Fruit fly (Drosophila melanogaster) whole organism, prepupa: ENCODE results near the gene CG3036.
A peak's percentile ranks its signal among the peaks of the same experiment; 100 is the strongest.

Experiments
- Blimp-1 ChIP-seq: fragments of 200-800 bp; sonication (Bioruptor generic); optimal IDR thresholded peaks from 3 replicates; lab custom pipeline; 2017; ENCODE audit warnings: missing biosample characterization, missing genetic modification characterization, mild to moderate bottlenecking, moderate library complexity, missing genetic modification reagents
- CG10631 ChIP-seq: fragments of 200-800 bp; sonication (Bioruptor generic); optimal IDR thresholded peaks from 2 replicates; lab custom pipeline; 2016; ENCODE audit warnings: missing biosample characterization, missing genetic modification characterization
- CG10669 ChIP-seq: fragments of 200-800 bp; sonication (Bioruptor generic); optimal IDR thresholded peaks from 3 replicates; lab custom pipeline; 2018; ENCODE audit warnings: missing biosample characterization, mild to moderate bottlenecking, missing genetic modification characterization, moderate library complexity
- CG11902 ChIP-seq: fragments of 200-800 bp; sonication (Bioruptor generic); optimal IDR thresholded peaks from 3 replicates; lab custom pipeline; 2016; ENCODE audit warnings: missing biosample characterization, missing genetic modification characterization
- CG15336 ChIP-seq: fragments of 200-800 bp; sonication (Bioruptor generic); IDR thresholded peaks from 2 replicates; pipeline ENCODE4 v1.3.6; 2022; ENCODE audit warnings: missing biosample characterization, missing genetic modification characterization
- CG1621 ChIP-seq: fragments of 200-800 bp; sonication (Bioruptor generic); optimal IDR thresholded peaks from 3 replicates; lab custom pipeline; 2018; ENCODE audit warnings: missing biosample characterization, mild to moderate bottlenecking, missing genetic modification characterization
- CG16779 ChIP-seq: fragments of 200-800 bp; sonication (Bioruptor generic); optimal IDR thresholded peaks from 3 replicates; lab custom pipeline; 2017; ENCODE audit warnings: missing biosample characterization, mild to moderate bottlenecking, missing genetic modification characterization
- CG3032 ChIP-seq: fragments of 200-800 bp; optimal IDR thresholded peaks from 2 replicates; lab custom pipeline; 2019; ENCODE audit warnings: missing biosample characterization, mild to moderate bottlenecking, missing genetic modification characterization, moderate library complexity
- CG32006 ChIP-seq: fragments of 200-800 bp; sonication (Bioruptor generic); optimal IDR thresholded peaks from 3 replicates; lab custom pipeline; 2017; ENCODE audit warnings: missing biosample characterization, mild to moderate bottlenecking, missing genetic modification characterization
- CG6163 ChIP-seq: fragments of 200-800 bp; sonication (Bioruptor generic); IDR thresholded peaks from 3 replicates; pipeline ENCODE4 v1.3.6; 2022; ENCODE audit warnings: missing biosample characterization, missing genetic modification characterization
- CG6276 ChIP-seq: fragments of 200-800 bp; sonication (Bioruptor generic); optimal IDR thresholded peaks from 2 replicates; lab custom pipeline; 2017; ENCODE audit warnings: missing biosample characterization, mild to moderate bottlenecking, missing genetic modification characterization
- CG6792 ChIP-seq: fragments of 200-800 bp; sonication (Bioruptor generic); optimal IDR thresholded peaks from 3 replicates; lab custom pipeline; 2016; ENCODE audit warnings: missing biosample characterization, missing genetic modification characterization
- CG8632 ChIP-seq: fragments of 200-800 bp; sonication (Bioruptor generic); optimal IDR thresholded peaks from 3 replicates; lab custom pipeline; 2016; ENCODE audit warnings: missing biosample characterization, missing genetic modification characterization
- CG9139 ChIP-seq: fragments of 200-800 bp; sonication (Bioruptor generic); optimal IDR thresholded peaks from 3 replicates; lab custom pipeline; 2017; ENCODE audit warnings: missing biosample characterization, mild to moderate bottlenecking, missing genetic modification characterization
- Eip75B ChIP-seq: fragments of 200-800 bp; sonication (Bioruptor generic); optimal IDR thresholded peaks from 3 replicates; lab custom pipeline; 2016; ENCODE audit warnings: missing biosample characterization, missing genetic modification characterization
- Eip78C ChIP-seq: fragments of 200-800 bp; sonication (Bioruptor generic); peaks from one replicate; lab custom pipeline; 2016; ENCODE audit warnings: missing biosample characterization, missing genetic modification characterization
- Ets21C ChIP-seq: fragments of 200-800 bp; sonication (Bioruptor generic); optimal IDR thresholded peaks from 3 replicates; lab custom pipeline; 2016; ENCODE audit warnings: missing biosample characterization, missing genetic modification characterization
- Ets96B ChIP-seq: fragments of 200-800 bp; optimal IDR thresholded peaks from 2 replicates; lab custom pipeline; 2019; ENCODE audit warnings: missing biosample characterization, mild to moderate bottlenecking, missing genetic modification characterization, moderate library complexity
- Hr4 ChIP-seq: fragments of 200-800 bp; sonication (Bioruptor generic); optimal IDR thresholded peaks from 3 replicates; lab custom pipeline; 2016; ENCODE audit warnings: missing biosample characterization, missing genetic modification characterization
- Met ChIP-seq: fragments of 200-800 bp; sonication (Bioruptor generic); optimal IDR thresholded peaks from 3 replicates; lab custom pipeline; 2016; ENCODE audit warnings: missing biosample characterization, missing genetic modification characterization
- OdsH ChIP-seq: fragments of 200-800 bp; sonication (Bioruptor generic); optimal IDR thresholded peaks from 3 replicates; lab custom pipeline; 2016; ENCODE audit warnings: missing biosample characterization, missing genetic modification characterization
- Sox14 ChIP-seq: fragments of 200-800 bp; sonication (Bioruptor generic); optimal IDR thresholded peaks from 3 replicates; lab custom pipeline; 2016; ENCODE audit warnings: missing biosample characterization, missing genetic modification characterization
- acj6 ChIP-seq: fragments of 200-800 bp; sonication (Bioruptor generic); optimal IDR thresholded peaks from 3 replicates; lab custom pipeline; 2016; ENCODE audit warnings: missing biosample characterization, missing genetic modification characterization
- dac ChIP-seq: fragments of 200-800 bp; sonication (Bioruptor generic); optimal IDR thresholded peaks from 2 replicates; lab custom pipeline; 2017; ENCODE audit warnings: missing biosample characterization, mild to moderate bottlenecking, missing genetic modification characterization
- dsx ChIP-seq: fragments of 200-800 bp; optimal IDR thresholded peaks from 3 replicates; lab custom pipeline; 2019; ENCODE audit warnings: missing biosample characterization, mild to moderate bottlenecking, missing genetic modification characterization, moderate library complexity; ENCODE audit not compliant: poor library complexity, severe bottlenecking
- eg ChIP-seq: fragments of 200-800 bp; sonication (Bioruptor generic); IDR thresholded peaks from 3 replicates; pipeline ENCODE4 v1.3.6; 2022; ENCODE audit warnings: missing biosample characterization, missing genetic modification characterization
- fd59A ChIP-seq: fragments of 200-800 bp; sonication (Bioruptor generic); optimal IDR thresholded peaks from 2 replicates; lab custom pipeline; 2017; ENCODE audit warnings: missing biosample characterization, mild to moderate bottlenecking, missing genetic modification characterization, missing genetic modification reagents
- salr ChIP-seq, 2 experiments: fragments of 200-800 bp; sonication (Bioruptor generic); optimal IDR thresholded peaks; 3 replicates each; lab custom pipeline; 2016 to 2018; ENCODE audit warnings: missing biosample characterization in 2 of 2, missing genetic modification characterization in 2 of 2, mild to moderate bottlenecking in 1 of 2
- svp ChIP-seq: fragments of 200-800 bp; sonication (Bioruptor generic); peaks from one replicate; lab custom pipeline; 2016; ENCODE audit warnings: missing biosample characterization, missing genetic modification characterization
- vri ChIP-seq: fragments of 200-800 bp; sonication (Bioruptor generic); optimal IDR thresholded peaks from 3 replicates; lab custom pipeline; 2016; ENCODE audit warnings: missing biosample characterization, mild to moderate bottlenecking, missing genetic modification characterization

CG3036 gene

DNA sequence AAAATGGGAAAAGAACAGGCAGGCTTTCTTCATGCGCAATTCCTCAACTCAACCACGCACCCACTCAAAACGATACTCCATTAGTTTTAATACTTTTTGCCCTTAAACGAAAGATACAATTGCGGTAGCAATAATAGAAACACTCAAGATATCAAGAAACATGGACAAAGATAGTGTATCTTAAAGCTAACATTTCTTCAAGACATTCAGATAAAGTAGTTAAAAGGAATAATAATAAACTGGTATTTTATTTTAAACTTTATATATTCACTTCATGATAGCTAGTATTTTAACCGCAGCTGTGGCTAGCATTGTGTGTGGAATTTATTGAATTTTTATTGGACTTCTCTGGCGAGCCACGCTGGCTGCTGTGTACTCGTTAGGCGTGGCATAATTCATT, 35.8 kb upstream of the CG3036 start:
- peak; percentile 22 for TF ChIP-seq CG10669 (GFP tag; lab: Kevin White, UChicago)
- peak; percentile 7 for TF ChIP-seq fd59A
- no peak for TF ChIP-seq CG6792 (GFP tag; lab: Kevin White, UChicago)
- peak; percentile 36; the same call in 1 of the 3 replicates for TF ChIP-seq eg (GFP tag; lab: Robert Waterston, UW)
- TF ChIP-seq Eip75B (GFP tag; lab: Kevin White, UChicago) = peak; percentile 9
- no peak for TF ChIP-seq Blimp-1 (GFP tag; lab: Kevin White, UChicago)
- TF ChIP-seq CG10631 = peak; percentile 12
- TF ChIP-seq CG32006 (GFP tag; lab: Kevin White, UChicago) = peak; percentile 27
- peak; percentile 23 for TF ChIP-seq OdsH (GFP tag; lab: Kevin White, UChicago)
- TF ChIP-seq CG15336 (GFP tag; lab: Robert Waterston, UW) = peak; percentile 29; the same call in 1 of the 2 replicates
- 0 out of 3 replicates have a peak, but pooled peaks have one; percentile 20 for TF ChIP-seq CG6163
- peak; percentile 13 for TF ChIP-seq Hr4 (GFP tag; lab: Kevin White, UChicago)
- peak; percentile 10 for TF ChIP-seq Met (GFP tag; lab: Kevin White, UChicago)
- no peak for TF ChIP-seq acj6 (GFP tag; lab: Kevin White, UChicago)
- TF ChIP-seq CG16779 (tag; lab: Kevin White, UChicago) = no peak
- TF ChIP-seq dsx (GFP tag; lab: Kevin White, UChicago) = no peak
- TF ChIP-seq vri (GFP tag; lab: Kevin White, UChicago) = no peak
- TF ChIP-seq Ets96B (tag; lab: Kevin White, UChicago) = peak; percentile 26
- TF ChIP-seq CG3032 (tag; lab: Kevin White, UChicago) = peak; percentile 3
- peak; percentile 66 for TF ChIP-seq Eip78C (GFP tag; lab: Kevin White, UChicago)

DNA sequence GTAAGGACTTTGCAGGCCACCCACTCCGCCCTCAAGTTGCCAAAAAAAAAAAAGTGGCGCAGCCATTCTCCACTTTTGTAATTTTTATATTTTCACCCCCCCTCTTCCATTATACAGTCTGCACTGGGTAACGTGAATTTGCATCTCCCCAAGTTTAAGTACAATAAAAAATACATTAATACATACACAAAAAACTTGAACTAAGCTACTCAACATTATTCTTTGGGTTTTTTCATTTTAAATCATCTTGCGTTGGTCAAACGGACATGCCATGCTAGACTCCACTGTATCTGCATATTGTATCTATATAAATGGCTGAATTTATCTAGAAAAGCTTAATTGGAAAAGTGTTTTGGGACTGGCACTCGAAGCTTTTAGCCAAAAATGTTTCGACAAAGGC, 30.4 kb upstream of the CG3036 start:
- TF ChIP-seq eg (GFP tag; lab: Robert Waterston, UW) (peak; percentile 53; the same call in 2 of the 3 replicates), CG8632 (GFP tag; lab: Kevin White, UChicago) (no peak), CG32006 (GFP tag; lab: Kevin White, UChicago) (peak; percentile 15), CG6792 (GFP tag; lab: Kevin White, UChicago) (no peak)

DNA sequence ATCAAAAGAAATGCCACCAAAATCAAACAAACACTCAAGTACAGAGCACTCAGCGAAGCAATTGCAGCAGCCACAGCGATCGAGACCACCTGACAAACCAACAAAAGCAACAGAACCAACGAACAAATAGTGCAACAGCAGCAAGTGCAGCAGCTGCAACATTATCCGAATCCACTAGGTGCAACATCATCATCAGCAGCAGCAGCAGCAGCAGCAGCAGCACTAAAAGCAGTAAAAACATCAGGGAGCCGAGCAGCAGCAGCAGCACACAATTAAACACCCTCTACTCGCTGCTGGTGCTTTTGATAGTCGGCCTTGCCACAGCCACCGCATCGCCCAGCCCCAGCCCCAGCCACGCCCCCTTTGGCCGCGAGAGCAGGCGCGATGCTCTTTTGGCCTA, 26.5 kb upstream of the CG3036 start:
- TF ChIP-seq Met (GFP tag; lab: Kevin White, UChicago) (no peak), CG1621 (no peak), dsx (GFP tag; lab: Kevin White, UChicago) (no peak), Ets21C (GFP tag; lab: Kevin White, UChicago) (no peak), CG9139 (GFP tag; lab: Kevin White, UChicago) (no peak)

DNA sequence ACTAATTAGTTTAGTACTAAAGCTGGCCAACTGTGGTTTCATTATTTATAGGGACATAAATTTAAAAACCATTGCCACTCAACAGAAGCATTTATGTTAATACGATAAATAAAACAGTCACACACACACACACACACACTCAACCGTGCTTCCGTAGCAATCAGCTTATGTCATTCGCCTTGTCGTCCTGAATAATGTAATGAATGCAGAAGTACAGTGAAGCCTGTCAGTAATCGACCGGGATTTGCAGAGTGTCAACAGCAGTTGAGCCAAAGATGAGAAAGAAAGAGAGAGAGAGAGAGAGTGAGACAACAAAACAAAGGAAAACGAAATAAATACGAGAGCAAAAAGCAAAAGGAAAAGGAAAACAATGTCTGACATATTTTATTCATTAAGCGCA, 23.5 kb upstream of the CG3036 start:
- TF ChIP-seq dac (GFP tag; lab: Kevin White, UChicago) (no peak), Sox14 (no peak), CG11902 (GFP tag; lab: Kevin White, UChicago) (no peak), Met (GFP tag; lab: Kevin White, UChicago) (no peak)

DNA sequence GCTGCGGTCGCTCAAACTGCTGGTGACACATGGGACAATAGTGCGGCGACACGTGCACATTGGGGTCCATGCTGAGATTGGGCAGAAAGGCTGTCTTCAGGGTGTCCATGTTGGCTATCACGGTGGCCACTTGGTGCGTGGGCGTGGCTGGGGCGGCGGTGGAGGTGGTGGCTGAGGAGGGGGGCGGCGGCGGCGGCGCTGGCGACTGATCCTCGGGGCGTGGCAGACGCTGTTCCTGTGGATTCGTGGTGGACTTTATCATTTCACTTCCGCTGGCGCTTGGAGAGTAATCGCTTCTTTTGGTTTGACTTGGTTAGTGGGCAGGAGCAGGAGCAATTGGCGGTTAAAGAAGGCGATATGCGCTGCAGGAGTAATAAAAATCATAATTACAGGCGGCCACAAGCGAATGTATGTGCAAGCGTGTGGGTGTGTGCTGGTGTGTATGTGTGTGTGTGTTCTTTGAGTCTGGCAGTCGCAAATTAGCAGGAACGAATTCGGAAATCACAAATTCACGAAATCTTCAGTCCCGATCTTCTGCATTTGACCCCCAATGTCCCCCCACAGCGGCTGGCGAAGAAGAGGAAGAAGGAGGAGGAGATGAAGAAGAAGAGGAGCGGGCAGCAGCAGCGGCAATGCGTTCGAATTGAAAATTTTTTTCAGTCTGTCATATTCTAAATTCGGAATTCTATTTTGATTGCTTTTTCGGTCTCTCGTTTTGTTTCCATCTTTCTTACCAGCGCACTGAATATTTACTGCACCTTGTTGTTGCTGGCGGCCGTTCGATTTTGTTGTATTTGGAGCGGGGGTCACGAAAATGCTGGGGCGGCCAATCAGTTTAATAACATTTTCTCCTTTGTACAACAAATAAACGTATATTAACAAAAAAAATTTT, 9.5 kb upstream of the CG3036 start:
- TF ChIP-seq salr (GFP tag; optimal IDR thresholded peaks at IDR 0.05; lab: Kevin White, UChicago) (peak in 1 of 2 experiments; percentile 26), CG6163 (0 out of 3 replicates have a peak, but pooled peaks have one; percentile 29), eg (GFP tag; lab: Robert Waterston, UW) (0 out of 3 replicates have a peak, but pooled peaks have one; percentile 25), CG6276 (GFP tag; lab: Kevin White, UChicago) (no peak), svp (GFP tag; lab: Kevin White, UChicago) (peak; percentile 94)
- TF ChIP-seq, all 60 proteins: peak for 4
